Worm (Caenorhabditis elegans) whole organism, dauer: ENCODE results near the gene F49C12.5.
"Not testable (repeated sequence)": the region's sequence is repeated elsewhere in the genome, so short reads cannot be mapped to it uniquely, and the experiment has no call there.

ENCODE experiments used
- unc-62 ChIP-seq: sonication (generic microtip); optimal IDR thresholded peaks from 2 replicates; lab custom pipeline; 2017; ENCODE audit warnings: missing biosample characterization, missing genetic modification reagents, missing genetic modification characterization

F49C12.5 gene

ce11 chrIV:9293825-9294224 lies 10.9 kb upstream of the F49C12.5 start, which contains the start of gene nhr-264:
Gene nhr-264, minus strand, starts transcription at chrIV:9293925.
- TF ChIP-seq unc-62 (GFP tag; lab: Kevin White, UChicago): not testable (repeated sequence)

ce11 chrIV:9296285-9296684 lies 8.4 kb upstream of the F49C12.5 start, which contains the start of gene F49C12.1:
Gene F49C12.1, minus strand, starts transcription at chrIV:9296354.
- TF ChIP-seq unc-62 (GFP tag; lab: Kevin White, UChicago): no peak

DNA sequence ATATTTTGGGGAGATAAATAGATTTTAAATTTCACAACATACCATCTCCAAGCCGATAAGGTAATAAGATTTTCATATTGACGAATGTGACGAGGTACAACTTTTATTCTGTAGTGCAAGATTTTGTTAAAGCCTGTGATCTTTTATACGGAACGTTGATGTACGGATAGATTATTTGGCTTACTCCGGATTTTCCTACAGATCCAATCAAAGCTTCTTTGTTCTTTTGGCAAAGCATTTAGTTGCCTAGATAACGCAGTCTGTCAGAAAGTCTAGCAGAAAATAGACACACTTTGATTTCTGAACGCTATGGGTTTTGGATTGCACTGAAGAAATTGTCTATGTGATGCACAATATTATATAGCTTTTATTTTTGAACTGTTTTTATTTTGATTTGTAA lies 5.6 kb upstream of the F49C12.5 start, which contains the start of gene F49C12.2:
Gene F49C12.2 (minus strand): TSS at position 101 of the 400 bp plus-strand sequence.
- TF ChIP-seq unc-62 (GFP tag; lab: Kevin White, UChicago): no peak

ce11 chrIV:9300127-9300526 lies 4.6 kb upstream of the F49C12.5 start, which contains the start of gene F49C12.3:
Gene F49C12.3, plus strand, starts transcription at chrIV:9300427.
- TF ChIP-seq unc-62 (GFP tag; lab: Kevin White, UChicago): no peak

DNA sequence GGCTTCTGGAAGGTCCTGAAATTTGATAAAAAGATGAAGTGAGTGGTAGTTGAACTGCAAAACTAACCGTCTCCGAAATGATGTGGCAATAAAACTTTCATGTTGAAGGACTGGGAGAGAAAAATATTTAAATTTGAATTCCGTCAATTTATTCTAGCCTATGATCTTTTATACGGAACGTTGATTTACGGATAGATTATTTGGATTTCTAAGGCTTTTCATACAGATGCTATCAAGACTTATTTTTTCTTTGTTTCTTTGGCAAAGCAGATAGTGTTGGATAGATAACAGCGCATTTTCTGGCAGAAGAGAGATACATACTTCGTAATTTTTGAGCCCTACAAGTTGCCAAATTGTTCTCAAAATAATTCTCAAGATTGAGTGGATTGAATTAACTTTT lies 723 bp upstream of the F49C12.5 start, which contains the start of gene F49C12.4:
Gene F49C12.4 (minus strand): TSS at position 101 of the 400 bp plus-strand sequence.
- TF ChIP-seq unc-62 (GFP tag; lab: Kevin White, UChicago): no peak

ce11 chrIV:9308975-9309374 lies 4.3 kb downstream of the F49C12.5 start, which contains the start of gene F49C12.6:
Gene F49C12.6, minus strand, starts transcription at chrIV:9309075.
- TF ChIP-seq unc-62 (GFP tag; lab: Kevin White, UChicago): no peak

- TF ChIP-seq unc-62 (GFP tag; lab: Kevin White, UChicago): no peak
These were observed 6.3 kb downstream of the F49C12.5 start for ce11 chrIV:9310935-9311566.

DNA sequence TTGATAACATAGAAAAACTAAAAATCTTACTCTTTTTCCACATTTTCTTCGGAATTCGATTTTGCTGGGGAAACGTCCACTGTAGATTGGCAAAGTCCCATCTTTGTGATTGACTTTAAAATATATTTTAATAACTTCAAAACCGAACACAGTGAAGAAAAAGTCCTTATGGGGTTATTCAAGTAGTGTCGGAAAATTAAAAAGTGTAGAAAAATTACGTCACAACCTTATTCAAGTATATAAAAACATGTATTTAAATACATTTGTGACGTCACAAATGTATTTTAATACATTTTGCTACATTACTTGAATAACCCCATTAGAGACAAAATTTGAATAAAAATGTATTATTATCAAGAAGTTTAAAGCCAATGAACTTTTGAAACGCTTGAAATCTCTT lies 8.1 kb downstream of the F49C12.5 start, which contains the start of gene F49C12.7:
Gene F49C12.7 (minus strand): TSS at position 101 of the 400 bp plus-strand sequence.
- TF ChIP-seq unc-62 (GFP tag; lab: Kevin White, UChicago): not testable (repeated sequence)

- no peak for TF ChIP-seq unc-62 (GFP tag; lab: Kevin White, UChicago)
These were observed 11.5 kb downstream of the F49C12.5 start, which contains the start of the genes F49C12.9 and rpn-7 for ce11 chrIV:9316068-9316681. Gene F49C12.9, minus strand, starts transcription at chrIV:9316215. Gene rpn-7, plus strand, starts transcription at chrIV:9316631.

ce11 chrIV:9318147-9318546 lies 13.4 kb downstream of the F49C12.5 start:
- TF ChIP-seq unc-62 (GFP tag; lab: Kevin White, UChicago): no peak

ce11 chrIV:9319080-9319479 lies 14.4 kb downstream of the F49C12.5 start, which contains the start of the genes F49C12.11 and nemt-1:
Gene F49C12.11, plus strand, starts transcription at chrIV:9319380.
Gene nemt-1, minus strand, starts transcription at chrIV:9319439.
- no peak for TF ChIP-seq unc-62 (GFP tag; lab: Kevin White, UChicago)

DNA sequence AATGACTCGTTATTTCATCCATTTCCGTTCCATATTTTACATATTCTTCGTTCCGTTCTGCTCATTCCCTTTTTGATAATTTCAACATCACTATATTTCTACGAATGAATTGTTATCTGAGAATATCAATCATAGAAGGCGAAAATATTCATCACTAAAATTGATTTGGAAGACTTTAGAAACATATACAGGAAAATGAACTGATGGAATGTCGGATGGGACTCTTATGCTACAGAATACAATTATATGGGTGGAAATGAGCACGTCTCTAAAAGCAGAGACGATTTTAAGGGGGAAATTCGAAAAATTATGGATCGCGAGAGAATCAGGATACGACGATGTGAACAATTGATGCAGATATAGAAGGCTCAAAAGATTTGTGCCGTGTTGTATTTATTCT lies 15.3 kb downstream of the F49C12.5 start:
- no peak for TF ChIP-seq unc-62 (GFP tag; lab: Kevin White, UChicago)

DNA sequence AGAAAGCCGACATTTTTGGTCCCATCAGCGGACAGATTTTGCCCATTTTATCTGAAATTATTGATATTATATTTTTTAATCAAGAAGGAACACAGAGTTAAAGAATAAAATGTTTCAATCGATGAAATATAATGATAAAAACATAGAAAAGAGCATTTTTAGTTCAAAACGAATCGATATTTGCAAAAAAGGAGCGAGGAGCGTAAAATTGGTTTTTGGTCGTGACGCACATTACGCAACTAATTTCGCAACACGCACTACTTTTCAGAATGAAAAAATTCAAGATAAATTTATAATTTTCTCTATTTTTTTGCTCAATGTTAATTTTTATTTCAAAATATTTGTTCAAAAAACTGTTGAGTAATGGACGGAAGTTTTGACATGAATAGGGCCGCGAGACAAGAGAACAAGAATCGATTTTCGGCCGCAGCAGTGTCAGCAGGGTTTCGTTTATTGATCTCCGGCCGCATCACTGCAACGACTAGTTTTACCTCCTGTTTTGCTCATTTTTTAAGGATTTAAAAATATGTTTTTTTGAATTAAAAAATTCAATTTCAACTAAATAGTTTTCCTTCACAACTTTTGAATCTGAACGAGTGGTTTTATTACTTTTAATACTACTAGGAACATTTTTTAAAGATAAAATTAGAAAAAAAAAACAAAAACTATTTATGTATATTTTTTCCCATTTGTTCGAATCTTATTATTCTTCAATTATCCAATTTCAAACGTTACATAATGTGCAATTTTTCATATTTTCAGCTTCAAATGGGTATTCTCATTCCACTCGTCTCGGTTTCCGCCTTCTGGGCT lies 16.5 kb downstream of the F49C12.5 start, which contains the start of the genes F49C12.12 and vha-17:
Gene F49C12.12 (minus strand): TSS at position 51 of the 813 bp plus-strand sequence.
Gene vha-17 (plus strand): TSS at position 763 of the 813 bp plus-strand sequence.
- TF ChIP-seq unc-62 (GFP tag; lab: Kevin White, UChicago): no peak

ce11 chrIV:9322489-9322888 lies 17.8 kb downstream of the F49C12.5 start:
- TF ChIP-seq unc-62 (GFP tag; lab: Kevin White, UChicago): no peak

- TF ChIP-seq unc-62 (GFP tag; lab: Kevin White, UChicago): no peak
These were observed 19.3 kb downstream of the F49C12.5 start, which contains the start of the genes nspg-11 and F49C12.15 for ce11 chrIV:9323989-9324506. Gene nspg-11, minus strand, starts transcription at chrIV:9324089. Gene F49C12.15, plus strand, starts transcription at chrIV:9324456.
